Worm (Caenorhabditis elegans): ENCODE results near the gene srh-289.

srh-289 gene

ce11 chrV:17773108-17773507 lies 20.8 kb downstream of the srh-289 start, which contains the start of gene sre-21:
Gene sre-21 (minus strand): TSS chrV:17773208.
- TF ChIP-seq unc-55 (GFP tag; optimal IDR thresholded peaks at IDR 0.05) (no peak), crh-2 (tag; optimal IDR thresholded peaks at IDR 0.05) (no peak), mab-5 (tag; optimal IDR thresholded peaks at IDR 0.05) (no peak), lin-13 (GFP tag; optimal IDR thresholded peaks at IDR 0.05) (no peak), lin-11 (tag; optimal IDR thresholded peaks at IDR 0.05) (no peak), nhr-6 (tag; optimal IDR thresholded peaks at IDR 0.05) (no peak), snpc-4 (tag; optimal IDR thresholded peaks at IDR 0.05) (no peak), lsy-2 (tag; optimal IDR thresholded peaks at IDR 0.05) (no peak), Y55F3AM.14 (GFP tag; optimal IDR thresholded peaks at IDR 0.05) (no peak), ztf-11 (tag; optimal IDR thresholded peaks at IDR 0.05) (no peak)

ce11 chrV:17767768-17768167 lies 26.1 kb downstream of the srh-289 start:
- TF ChIP-seq F13H6.1 (tag; optimal IDR thresholded peaks at IDR 0.05) (no peak), mdl-1 (tag; optimal IDR thresholded peaks at IDR 0.05) (no peak), C34F6.9 (tag; optimal IDR thresholded peaks at IDR 0.05) (no peak), mbf-1 (tag; optimal IDR thresholded peaks at IDR 0.05) (no peak), ama-1 (optimal IDR thresholded peaks at IDR 0.05) (no peak), gmeb-1 (tag; optimal IDR thresholded peaks at IDR 0.05) (no peak), nhr-12 (tag; optimal IDR thresholded peaks at IDR 0.05) (no peak)

ce11 chrV:17767249-17767648 lies 26.6 kb downstream of the srh-289 start, which contains the start of gene srh-284:
Gene srh-284 (plus strand): TSS chrV:17767549.
- no peak for TF ChIP-seq sma-9 (GFP tag; optimal IDR thresholded peaks at IDR 0.05)
- no peak for TF ChIP-seq sma-9 (tag; optimal IDR thresholded peaks at IDR 0.05)
- TF ChIP-seq nhr-129 (tag; optimal IDR thresholded peaks at IDR 0.05): no peak
- TF ChIP-seq F13H6.1 (tag; optimal IDR thresholded peaks at IDR 0.05): no peak
- no peak for TF ChIP-seq nhr-12 (tag; optimal IDR thresholded peaks at IDR 0.05)
- no peak for TF ChIP-seq C34F6.9 (tag; optimal IDR thresholded peaks at IDR 0.05)
- no peak for TF ChIP-seq egl-27 (tag; optimal IDR thresholded peaks at IDR 0.05)
- TF ChIP-seq nhr-11 (tag; optimal IDR thresholded peaks at IDR 0.05): no peak
- TF ChIP-seq nhr-77 (tag; optimal IDR thresholded peaks at IDR 0.05): no peak
- TF ChIP-seq lin-39 (tag; optimal IDR thresholded peaks at IDR 0.05): no peak
- TF ChIP-seq mbf-1 (tag; optimal IDR thresholded peaks at IDR 0.05): no peak
- no peak for TF ChIP-seq lin-11 (tag; optimal IDR thresholded peaks at IDR 0.05)

ce11 chrV:17765077-17765476 lies 28.8 kb downstream of the srh-289 start, which contains the start of the genes C47A10.16 and srh-283:
Gene C47A10.16 (minus strand): TSS chrV:17765177.
Gene srh-283 (plus strand): TSS chrV:17765348.
- no peak for TF ChIP-seq Y55F3AM.14 (GFP tag; optimal IDR thresholded peaks at IDR 0.05)
- TF ChIP-seq F13H6.1 (tag; optimal IDR thresholded peaks at IDR 0.05): no peak
- no peak for TF ChIP-seq snpc-4 (tag; optimal IDR thresholded peaks at IDR 0.05)
- TF ChIP-seq unc-39 (tag; optimal IDR thresholded peaks at IDR 0.05): no peak

DNA sequence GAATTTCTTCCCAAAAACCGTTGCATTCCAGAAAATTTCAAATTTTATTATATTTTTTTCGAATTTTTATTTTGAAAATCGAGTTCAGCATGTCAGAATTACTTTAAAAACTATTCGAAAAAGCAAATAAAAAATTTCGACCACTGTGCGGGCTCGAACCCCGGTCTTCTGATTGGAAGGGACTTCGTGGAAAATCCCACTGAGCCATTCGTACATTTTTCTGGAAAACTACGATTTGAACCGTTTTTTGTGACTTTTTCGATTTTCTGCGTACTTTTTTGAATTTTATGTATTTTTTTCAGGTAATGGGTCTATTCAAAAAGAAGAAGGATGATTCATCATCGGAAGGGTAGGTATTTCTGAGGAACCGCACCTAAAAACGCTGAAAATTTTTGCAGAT lies 38.3 kb downstream of the srh-289 start, which contains the start of gene pgp-9:
Gene pgp-9, plus strand, starts transcription at position 301 of the 400 bp plus-strand sequence.
- TF ChIP-seq elt-1 (tag; optimal IDR thresholded peaks at IDR 0.05) (no peak), C34F6.9 (tag; optimal IDR thresholded peaks at IDR 0.05) (no peak), ama-1 (optimal IDR thresholded peaks at IDR 0.05) (no peak), aly-2 (tag; optimal IDR thresholded peaks at IDR 0.05) (no peak), mab-5 (tag; optimal IDR thresholded peaks at IDR 0.05) (no peak), lin-13 (GFP tag; optimal IDR thresholded peaks at IDR 0.05) (no peak), Y55F3AM.14 (GFP tag; optimal IDR thresholded peaks at IDR 0.05) (no peak), ztf-1 (GFP tag; conservative IDR thresholded peaks at IDR 0.05) (no peak)

ce11 chrV:17754999-17755398 lies 38.9 kb downstream of the srh-289 start:
- TF ChIP-seq zag-1 (tag; optimal IDR thresholded peaks at IDR 0.05) (no peak), fos-1 (tag; optimal IDR thresholded peaks at IDR 0.05) (peak; percentile 59), elt-3 (tag; optimal IDR thresholded peaks at IDR 0.05) (no peak), ztf-4 (tag; optimal IDR thresholded peaks at IDR 0.05) (no peak), ztf-1 (GFP tag; conservative IDR thresholded peaks at IDR 0.05) (no peak), peb-1 (tag; optimal IDR thresholded peaks at IDR 0.05) (no peak), skn-1 (tag; optimal IDR thresholded peaks at IDR 0.05) (no peak), sma-9 (GFP tag; optimal IDR thresholded peaks at IDR 0.05) (peak; percentile 38), sma-9 (tag; optimal IDR thresholded peaks at IDR 0.05) (no peak)
